Worm (Caenorhabditis elegans) whole organism, early embryonic: ENCODE data around the gene sek-3.

Experiments used
- ama-1 ChIP-seq: fragments of 150-350 bp; optimal IDR thresholded peaks from 2 replicates; lab custom pipeline; 2014
- hmg-4 ChIP-seq: fragments of 200-800 bp; sonication (Bioruptor generic); optimal IDR thresholded peaks from 2 replicates; lab custom pipeline; 2018; ENCODE audit warnings: mild to moderate bottlenecking, missing genetic modification characterization, missing compliant biosample characterization
- hnd-1 ChIP-seq: sonication (generic microtip); optimal IDR thresholded peaks from 2 replicates; lab custom pipeline; 2016; ENCODE audit warnings: missing genetic modification characterization, missing compliant biosample characterization

- TF ChIP-seq hmg-4 (GFP tag; lab: Kevin White, UChicago) (no peak), ama-1 (no peak), hnd-1 (tag; lab: Kevin White, UChicago) (no peak)
Measured at ce11 chrX:5060756-5061155, 43.1 kb downstream of the sek-3 start, which contains the start of gene C24H10.3.
